Worm (Caenorhabditis elegans): ENCODE results near the gene C01G12.9.

C01G12.9 gene

ce11 chrII:14619806-14620205 lies 41.0 kb downstream of the C01G12.9 start:
- no peak for TF ChIP-seq Y53F4B.3 (GFP tag; IDR thresholded peaks at IDR 0.05)
- no peak for TF ChIP-seq K11D2.4 (GFP tag; IDR thresholded peaks at IDR 0.05)
- TF ChIP-seq hlh-12 (tag; optimal IDR thresholded peaks at IDR 0.05): no peak
- TF ChIP-seq hrde-1 (tag; optimal IDR thresholded peaks at IDR 0.05; ENCODE audit: borderline replicate concordance): no peak
- no peak for TF ChIP-seq lin-54 (GFP tag; optimal IDR thresholded peaks at IDR 0.05)
- TF ChIP-seq gei-17 (GFP tag; optimal IDR thresholded peaks at IDR 0.05): no peak
- no peak for TF ChIP-seq hlh-26 (GFP tag; conservative IDR thresholded peaks at IDR 0.05)
- TF ChIP-seq tbp1 (GFP tag; optimal IDR thresholded peaks at IDR 0.05): no peak

- TF ChIP-seq attf-6 (GFP tag; IDR thresholded peaks at IDR 0.05): no peak
- no peak for TF ChIP-seq him-1 (tag; optimal IDR thresholded peaks at IDR 0.05)
- TF ChIP-seq F23B12.7 (tag; optimal IDR thresholded peaks at IDR 0.05; ENCODE audit: insufficient read depth): no peak
- no peak for TF ChIP-seq nfya-2 (GFP tag; IDR thresholded peaks at IDR 0.05)
- no peak for TF ChIP-seq C17E4.6 (GFP tag; IDR thresholded peaks at IDR 0.05)
- no peak for TF ChIP-seq zim-3 (tag; optimal IDR thresholded peaks at IDR 0.05)
- no peak for TF ChIP-seq ccch-3 (GFP tag; optimal IDR thresholded peaks at IDR 0.05)
- TF ChIP-seq hlh-26 (GFP tag; conservative IDR thresholded peaks at IDR 0.05): no peak
- TF ChIP-seq akir-1 (GFP tag; optimal IDR thresholded peaks at IDR 0.05): no peak
- no peak for TF ChIP-seq efl-1 (GFP tag; optimal IDR thresholded peaks at IDR 0.05)
- no peak for TF ChIP-seq lin-54 (GFP tag; optimal IDR thresholded peaks at IDR 0.05)
- TF ChIP-seq C06A6.2 (GFP tag; conservative IDR thresholded peaks at IDR 0.05): no peak
- no peak for TF ChIP-seq Y95B8A.8 (GFP tag; IDR thresholded peaks at IDR 0.05)
- no peak for TF ChIP-seq tbp1 (GFP tag; optimal IDR thresholded peaks at IDR 0.05)
These were observed 41.9 kb downstream of the C01G12.9 start for ce11 chrII:14620730-14621129.

- TF ChIP-seq F22D6.2 (tag; optimal IDR thresholded peaks at IDR 0.05) (no peak), repo-1 (tag; optimal IDR thresholded peaks at IDR 0.05) (no peak), aptf-3 (GFP tag; IDR thresholded peaks at IDR 0.05) (no peak), ztf-6 (GFP tag; IDR thresholded peaks at IDR 0.05) (no peak), dpff-1 (tag; optimal IDR thresholded peaks at IDR 0.05) (no peak), tlf-1 (GFP tag; optimal IDR thresholded peaks at IDR 0.05) (no peak), mcd-1 (GFP tag; IDR thresholded peaks at IDR 0.05) (no peak), Y67H2A.10 (GFP tag; conservative IDR thresholded peaks at IDR 0.05) (no peak), let-607 (tag; optimal IDR thresholded peaks at IDR 0.05) (no peak), lag-1 (GFP tag; IDR thresholded peaks at IDR 0.05) (no peak), T26A5.8 (tag; optimal IDR thresholded peaks at IDR 0.05) (no peak), egrh-3 (GFP tag; IDR thresholded peaks at IDR 0.05) (no peak), hrde-1 (tag; optimal IDR thresholded peaks at IDR 0.05; ENCODE audit: borderline replicate concordance) (no peak), F52B5.7 (tag; optimal IDR thresholded peaks at IDR 0.05) (no peak), ceh-40 (GFP tag; IDR thresholded peaks at IDR 0.05) (no peak), gei-17 (GFP tag; optimal IDR thresholded peaks at IDR 0.05) (no peak)
These were observed 43.9 kb downstream of the C01G12.9 start, which contains the start of gene mltn-10 for ce11 chrII:14622758-14623157. Gene mltn-10 (plus strand): TSS chrII:14623058.

ce11 chrII:14626883-14627282 lies 48.1 kb downstream of the C01G12.9 start:
- no peak for TF ChIP-seq lsl-1 (GFP tag; optimal IDR thresholded peaks at IDR 0.05)
- no peak for TF ChIP-seq ama-1 (optimal IDR thresholded peaks at IDR 0.05)
- no peak for TF ChIP-seq ama-1 (GFP tag; optimal IDR thresholded peaks at IDR 0.05)
- no peak for TF ChIP-seq rec-8 (tag; optimal IDR thresholded peaks at IDR 0.05)
